Worm (Caenorhabditis elegans) whole organism, young adult: ENCODE results near the gene K11D12.13.

Source experiments
- B0261.1 ChIP-seq: sonication (generic microtip); optimal IDR thresholded peaks from 2 replicates; lab custom pipeline; 2016; ENCODE audit warnings: mild to moderate bottlenecking, missing genetic modification characterization, moderate library complexity, missing compliant biosample characterization
- D2030.7 ChIP-seq: fragments of 200-800 bp; sonication (Bioruptor generic); IDR thresholded peaks from 2 replicates; pipeline ENCODE4 v1.3.6; 2022; ENCODE audit warnings: missing genetic modification reagents, missing genetic modification characterization, missing compliant biosample characterization
- F22D6.2 ChIP-seq: sonication (generic microtip); optimal IDR thresholded peaks from 2 replicates; lab custom pipeline; 2016; ENCODE audit warnings: mild to moderate bottlenecking, missing genetic modification characterization, missing compliant biosample characterization
- F33H1.4 ChIP-seq: fragments of 200-800 bp; sonication (Bioruptor generic); IDR thresholded peaks from 2 replicates; pipeline ENCODE4 v1.3.6; 2022; ENCODE audit warnings: missing genetic modification reagents, missing genetic modification characterization, missing compliant biosample characterization
- K11D2.4 ChIP-seq: fragments of 200-800 bp; sonication (Bioruptor generic); IDR thresholded peaks from 2 replicates; pipeline ENCODE4 v1.3.6; 2022; ENCODE audit warnings: missing genetic modification reagents, missing genetic modification characterization, missing compliant biosample characterization
- K12H6.12 ChIP-seq: fragments of 200-800 bp; sonication (Bioruptor generic); optimal IDR thresholded peaks from 2 replicates; lab custom pipeline; 2018; ENCODE audit warnings: mild to moderate bottlenecking, missing genetic modification characterization, missing compliant biosample characterization
- T07F8.4 ChIP-seq: sonication (generic microtip); optimal IDR thresholded peaks from 2 replicates; lab custom pipeline; 2016; ENCODE audit warnings: mild to moderate bottlenecking, missing genetic modification characterization, moderate library complexity, missing compliant biosample characterization
- Y53G8AR.9 ChIP-seq: fragments of 200-800 bp; sonication (Bioruptor generic); conservative IDR thresholded peaks from 2 replicates; pipeline ENCODE4 v1.3.6; 2022; ENCODE audit warnings: missing genetic modification reagents, missing genetic modification characterization, missing compliant biosample characterization
- bed-2 ChIP-seq: fragments of 200-800 bp; sonication (Bioruptor generic); IDR thresholded peaks from 2 replicates; pipeline ENCODE4 v1.3.6; 2022; ENCODE audit warnings: missing genetic modification reagents, missing genetic modification characterization, missing compliant biosample characterization
- ccch-3 ChIP-seq: fragments of 200-800 bp; sonication (Bioruptor generic); optimal IDR thresholded peaks from 2 replicates; lab custom pipeline; 2018; ENCODE audit warnings: mild to moderate bottlenecking, missing genetic modification characterization, missing compliant biosample characterization
- cebp-1 ChIP-seq, 2 experiments: fragments of 200-800 bp in 1 of 2; sonication (Bioruptor generic) in 1 of 2; sonication (generic microtip) in 1 of 2; IDR thresholded peaks in 1 of 2; optimal IDR thresholded peaks in 1 of 2; 2 replicates each; pipeline versions ENCODE4 v1.3.6 to Lab custom; 2017 to 2022; ENCODE audit warnings: missing compliant biosample characterization in 2 of 2, missing genetic modification characterization in 2 of 2, mild to moderate bottlenecking in 1 of 2, missing genetic modification reagents in 1 of 2, moderate library complexity in 1 of 2
- ceh-100 ChIP-seq: fragments of 200-800 bp; sonication (Bioruptor generic); IDR thresholded peaks from 2 replicates; pipeline ENCODE4 v1.3.6; 2022; ENCODE audit warnings: missing genetic modification reagents, missing genetic modification characterization, missing compliant biosample characterization
- ceh-58 ChIP-seq: fragments of 200-800 bp; sonication (Bioruptor generic); IDR thresholded peaks from 2 replicates; pipeline ENCODE4 v1.3.6; 2022; ENCODE audit warnings: missing genetic modification characterization, missing compliant biosample characterization
- ceh-79 ChIP-seq: sonication (generic microtip); optimal IDR thresholded peaks from 2 replicates; lab custom pipeline; 2017; ENCODE audit warnings: mild to moderate bottlenecking, missing genetic modification characterization, missing compliant biosample characterization
- dox-1 ChIP-seq: fragments of 200-800 bp; sonication (Bioruptor generic); IDR thresholded peaks from 2 replicates; pipeline ENCODE4 v1.3.6; 2022; ENCODE audit warnings: missing genetic modification reagents, missing genetic modification characterization, missing compliant biosample characterization
- dpl-1 ChIP-seq: fragments of 150-350 bp; optimal IDR thresholded peaks from 2 replicates; lab custom pipeline; 2014; ENCODE audit warnings: missing biosample characterization, missing genetic modification reagents, missing genetic modification characterization
- egl-18 ChIP-seq: fragments of 200-800 bp; sonication (Bioruptor generic); IDR thresholded peaks from 2 replicates; pipeline ENCODE4 v1.3.6; 2022; ENCODE audit warnings: missing genetic modification reagents, missing genetic modification characterization, missing compliant biosample characterization
- egl-44 ChIP-seq: fragments of 200-800 bp; sonication (Bioruptor generic); IDR thresholded peaks from 2 replicates; pipeline ENCODE4 v1.3.6; 2022; ENCODE audit warnings: missing genetic modification reagents, missing genetic modification characterization, missing compliant biosample characterization
- egrh-3 ChIP-seq: fragments of 200-800 bp; sonication (Bioruptor generic); IDR thresholded peaks from 2 replicates; pipeline ENCODE4 v1.3.6; 2022; ENCODE audit warnings: missing genetic modification reagents, missing genetic modification characterization, missing compliant biosample characterization
- ekl-4 ChIP-seq: fragments of 200-800 bp; sonication (Bioruptor generic); IDR thresholded peaks from 2 replicates; pipeline ENCODE4 v1.3.6; 2022; ENCODE audit warnings: missing genetic modification reagents, missing genetic modification characterization, missing compliant biosample characterization
- gei-17 ChIP-seq: fragments of 200-800 bp; sonication (Bioruptor generic); optimal IDR thresholded peaks from 2 replicates; lab custom pipeline; 2018; ENCODE audit warnings: mild to moderate bottlenecking, missing genetic modification characterization, missing compliant biosample characterization
- hlh-12 ChIP-seq: sonication (generic microtip); optimal IDR thresholded peaks from 2 replicates; lab custom pipeline; 2016; ENCODE audit warnings: missing genetic modification characterization, missing compliant biosample characterization
- hlh-26 ChIP-seq: fragments of 200-800 bp; sonication (Bioruptor generic); conservative IDR thresholded peaks from 2 replicates; pipeline ENCODE4 v1.3.6; 2022; ENCODE audit warnings: missing genetic modification reagents, missing genetic modification characterization, missing compliant biosample characterization
- hmg-20 ChIP-seq: fragments of 200-800 bp; sonication (Bioruptor generic); IDR thresholded peaks from 2 replicates; pipeline ENCODE4 v1.3.6; 2022; ENCODE audit warnings: missing genetic modification reagents, missing genetic modification characterization, missing compliant biosample characterization
- lir-1 ChIP-seq: fragments of 200-800 bp; sonication (Bioruptor generic); conservative IDR thresholded peaks from 2 replicates; pipeline ENCODE4 v1.3.6; 2022; ENCODE audit warnings: missing genetic modification reagents, missing genetic modification characterization, missing compliant biosample characterization
- lsl-1 ChIP-seq: fragments of 200-800 bp; sonication (Bioruptor generic); optimal IDR thresholded peaks from 2 replicates; lab custom pipeline; 2018; ENCODE audit warnings: mild to moderate bottlenecking, missing genetic modification characterization, moderate library complexity, missing compliant biosample characterization
- madf-3 ChIP-seq: fragments of 200-800 bp; sonication (Bioruptor generic); IDR thresholded peaks from 2 replicates; pipeline ENCODE4 v1.3.6; 2022; ENCODE audit warnings: missing genetic modification reagents, missing genetic modification characterization, missing compliant biosample characterization
- madf-6 ChIP-seq: fragments of 200-800 bp; sonication (Bioruptor generic); IDR thresholded peaks from 2 replicates; pipeline ENCODE4 v1.3.6; 2022; ENCODE audit warnings: missing genetic modification reagents, missing genetic modification characterization, missing compliant biosample characterization
- madf-8 ChIP-seq: fragments of 200-800 bp; sonication (Bioruptor generic); conservative IDR thresholded peaks from 2 replicates; pipeline ENCODE4 v1.3.6; 2022; ENCODE audit warnings: missing genetic modification reagents, missing genetic modification characterization, missing compliant biosample characterization
- mcd-1 ChIP-seq: fragments of 200-800 bp; sonication (Bioruptor generic); IDR thresholded peaks from 2 replicates; pipeline ENCODE4 v1.3.6; 2022; ENCODE audit warnings: missing genetic modification reagents, missing genetic modification characterization, missing compliant biosample characterization
- mel-28 ChIP-seq: sonication (generic microtip); optimal IDR thresholded peaks from 2 replicates; lab custom pipeline; 2016; ENCODE audit warnings: borderline replicate concordance, mild to moderate bottlenecking, missing genetic modification characterization, missing compliant biosample characterization
- mes-4 ChIP-seq: sonication (generic microtip); optimal IDR thresholded peaks from 2 replicates; lab custom pipeline; 2016; ENCODE audit warnings: missing genotype, missing genetic modification characterization, missing compliant biosample characterization
- rcor-1 ChIP-seq: fragments of 200-800 bp; sonication (Bioruptor generic); IDR thresholded peaks from 2 replicates; pipeline ENCODE4 v1.3.6; 2022; ENCODE audit warnings: missing genetic modification reagents, missing genetic modification characterization, missing compliant biosample characterization
- sea-2 ChIP-seq: fragments of 200-800 bp; sonication (Bioruptor generic); IDR thresholded peaks from 2 replicates; pipeline ENCODE4 v1.3.6; 2022; ENCODE audit warnings: missing genetic modification characterization, missing compliant biosample characterization
- somi-1 ChIP-seq: fragments of 200-800 bp; sonication (Bioruptor generic); optimal IDR thresholded peaks from 2 replicates; lab custom pipeline; 2018; ENCODE audit warnings: mild to moderate bottlenecking, missing genetic modification characterization, missing compliant biosample characterization
- tbx-9 ChIP-seq: sonication (generic microtip); optimal IDR thresholded peaks from 2 replicates; lab custom pipeline; 2016; ENCODE audit warnings: borderline replicate concordance, missing genetic modification characterization, inconsistent platforms, missing compliant biosample characterization
- xnd-1 ChIP-seq: sonication (generic microtip); optimal IDR thresholded peaks from 2 replicates; lab custom pipeline; 2016; ENCODE audit warnings: missing genotype, missing genetic modification reagents, missing genetic modification characterization, missing compliant biosample characterization
- ztf-18 ChIP-seq: sonication (generic microtip); optimal IDR thresholded peaks from 2 replicates; lab custom pipeline; 2016; ENCODE audit warnings: missing genotype, mild to moderate bottlenecking, missing genetic modification characterization, missing compliant biosample characterization
- ztf-25 ChIP-seq: fragments of 200-800 bp; sonication (Bioruptor generic); IDR thresholded peaks from 2 replicates; pipeline ENCODE4 v1.3.6; 2022; ENCODE audit warnings: missing genetic modification reagents, missing genetic modification characterization, missing compliant biosample characterization
- ztf-28 ChIP-seq: fragments of 200-800 bp; sonication (Bioruptor generic); IDR thresholded peaks from 2 replicates; pipeline ENCODE4 v1.3.6; 2022; ENCODE audit warnings: missing genetic modification reagents, missing genetic modification characterization, missing compliant biosample characterization

K11D12.13 gene

DNA sequence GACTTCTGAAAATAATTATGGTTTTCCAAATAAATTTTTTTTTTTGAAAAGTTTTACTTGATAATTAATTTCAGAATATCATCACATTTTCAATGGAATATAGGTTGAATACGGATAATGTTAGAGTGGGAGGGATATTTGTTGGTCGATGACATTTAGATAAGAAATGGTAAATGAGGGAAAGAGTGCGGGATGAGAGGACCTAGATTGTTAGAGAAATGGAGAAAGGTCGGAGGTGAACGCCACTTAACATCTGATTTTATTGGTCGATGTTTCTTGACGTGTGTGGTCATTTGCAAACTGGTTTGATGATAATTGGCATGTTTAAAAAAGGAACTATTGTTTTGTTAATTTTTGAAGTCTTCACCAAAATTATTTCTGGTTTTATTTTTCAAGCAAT, 5.2 kb downstream of the K11D12.13 start:
- no peak for TF ChIP-seq hlh-12 (tag; lab: Kevin White, UChicago)
- no peak for TF ChIP-seq bed-2 (GFP tag; lab: Robert Waterston, UW)
- TF ChIP-seq ztf-18 (tag; lab: Kevin White, UChicago), result no peak
- TF ChIP-seq K12H6.12, result no peak
- TF ChIP-seq ceh-79 (tag; lab: Kevin White, UChicago), result no peak
- no peak for TF ChIP-seq hlh-26 (GFP tag; lab: Robert Waterston, UW)
- TF ChIP-seq ceh-58 (GFP tag; lab: Robert Waterston, UW), result no peak
- TF ChIP-seq F33H1.4 (GFP tag; lab: Robert Waterston, UW), result no peak
- no peak for TF ChIP-seq sea-2 (GFP tag; lab: Robert Waterston, UW)
- TF ChIP-seq mel-28 (tag; lab: Kevin White, UChicago), result no peak
- no peak for TF ChIP-seq ztf-28 (GFP tag; lab: Robert Waterston, UW)
- TF ChIP-seq gei-17 (GFP tag; lab: Kevin White, UChicago), result no peak

DNA sequence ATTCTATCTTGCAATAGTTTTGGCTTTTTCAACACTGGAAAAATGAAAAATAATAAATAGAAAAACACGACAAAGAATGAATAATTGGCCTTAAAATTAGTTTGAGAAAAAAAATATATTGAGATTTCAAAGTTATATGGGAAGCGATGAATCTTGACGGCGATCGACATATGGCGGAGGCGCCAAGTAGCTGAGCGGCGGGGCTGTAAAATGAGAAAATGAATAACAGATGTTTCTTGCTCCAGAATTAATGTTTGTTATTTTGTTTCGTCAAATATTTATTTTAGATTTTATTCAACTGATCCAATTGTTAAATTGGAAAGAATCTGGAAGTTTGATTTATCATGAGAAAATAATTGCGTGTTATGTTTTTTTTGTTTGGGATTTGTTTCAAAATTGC, 6.4 kb downstream of the K11D12.13 start, which contains the start of gene K11D12.11:
Gene K11D12.11 (minus strand): TSS at position 42 of the 400 bp plus-strand sequence.
- TF ChIP-seq rcor-1 (GFP tag; lab: Robert Waterston, UW), result no peak
- TF ChIP-seq, all 124 proteins: peak for 0

DNA sequence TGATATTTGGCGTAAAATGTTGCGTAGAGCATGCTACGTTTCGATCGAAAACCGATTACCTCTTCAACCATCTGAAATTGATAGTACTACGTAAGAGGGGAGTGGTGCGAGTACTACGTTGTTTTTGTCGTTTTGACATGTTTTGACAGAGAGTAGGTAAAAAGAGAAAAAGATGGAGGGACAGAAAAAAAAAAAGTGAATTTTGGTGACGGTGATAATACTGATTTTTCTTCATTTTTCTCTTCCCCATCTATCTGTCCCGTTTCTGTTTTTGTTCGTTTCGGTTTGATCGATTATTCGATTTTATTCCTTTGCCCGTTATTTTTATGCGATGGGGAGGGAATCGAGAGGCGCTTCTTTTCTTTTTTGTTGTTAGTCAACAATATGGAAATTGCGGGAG, 7.7 kb downstream of the K11D12.13 start, which contains the start of gene K11D12.8:
Gene K11D12.8 (minus strand): TSS at position 77 of the 400 bp plus-strand sequence.
- TF ChIP-seq ccch-3 (GFP tag; lab: Kevin White, UChicago), result no peak
- no peak for TF ChIP-seq T07F8.4 (tag; lab: Kevin White, UChicago)
- TF ChIP-seq, all 124 proteins: peak for 0

DNA sequence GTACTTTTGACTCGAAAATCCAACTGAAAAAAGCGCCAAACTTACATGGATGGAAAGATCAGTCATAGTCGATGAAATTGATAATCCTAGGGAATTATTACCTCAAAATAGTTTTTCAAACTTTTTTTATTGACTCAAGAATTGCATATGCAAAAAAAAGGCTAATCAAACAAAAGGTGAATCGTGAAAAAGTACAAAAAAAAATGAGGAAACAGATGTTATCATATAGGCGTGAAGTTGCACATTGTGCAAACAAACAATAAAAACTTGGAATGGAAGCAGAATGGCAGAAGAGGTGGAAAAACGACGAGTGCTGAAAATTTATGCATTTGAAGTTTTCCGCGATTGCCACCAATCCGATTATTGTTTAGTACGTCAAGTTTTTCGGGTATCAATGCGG, 12.9 kb downstream of the K11D12.13 start, which contains the start of gene exc-14:
Gene exc-14 (minus strand): TSS at position 101 of the 400 bp plus-strand sequence.
- TF ChIP-seq mes-4, result no peak

DNA sequence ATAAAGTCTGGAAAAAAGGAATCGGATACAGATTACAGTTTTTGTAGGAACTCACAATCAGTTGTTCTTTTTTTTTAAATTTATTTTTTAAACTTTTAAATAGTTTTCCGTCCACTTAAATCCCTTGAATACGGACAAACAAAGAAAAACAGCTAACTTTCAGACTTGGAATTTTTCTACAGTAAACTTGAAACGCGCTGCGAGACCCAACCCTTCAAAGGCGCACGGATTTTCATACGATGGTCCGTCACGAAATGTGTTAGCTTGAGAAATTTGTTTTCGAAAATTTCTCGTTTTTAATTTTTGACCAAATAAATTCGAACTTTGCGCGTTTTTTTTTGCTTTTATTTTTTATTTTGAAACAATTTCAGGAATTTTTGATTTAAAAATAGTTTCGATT, 13.4 kb downstream of the K11D12.13 start:
- TF ChIP-seq lsl-1 (GFP tag; lab: Kevin White, UChicago) (peak; percentile 42), xnd-1 (peak; percentile 58), dpl-1 (GFP tag; lab: Kevin White, UChicago) (no peak), rcor-1 (GFP tag; lab: Robert Waterston, UW) (no peak), F33H1.4 (GFP tag; lab: Robert Waterston, UW) (peak; percentile 60), F22D6.2 (tag; lab: Kevin White, UChicago) (no peak), cebp-1 (GFP tag; IDR thresholded peaks at IDR 0.05; lab: Robert Waterston, UW) (no peak), cebp-1 (tag; optimal IDR thresholded peaks at IDR 0.05; lab: Kevin White, UChicago) (no peak), somi-1 (GFP tag; lab: Kevin White, UChicago) (no peak), madf-8 (GFP tag; lab: Robert Waterston, UW) (peak; percentile 68), dox-1 (GFP tag; lab: Robert Waterston, UW) (no peak), tbx-9 (tag; lab: Kevin White, UChicago) (no peak), B0261.1 (tag; lab: Kevin White, UChicago) (no peak), madf-3 (GFP tag; lab: Robert Waterston, UW) (no peak), madf-6 (GFP tag; lab: Robert Waterston, UW) (no peak)

DNA sequence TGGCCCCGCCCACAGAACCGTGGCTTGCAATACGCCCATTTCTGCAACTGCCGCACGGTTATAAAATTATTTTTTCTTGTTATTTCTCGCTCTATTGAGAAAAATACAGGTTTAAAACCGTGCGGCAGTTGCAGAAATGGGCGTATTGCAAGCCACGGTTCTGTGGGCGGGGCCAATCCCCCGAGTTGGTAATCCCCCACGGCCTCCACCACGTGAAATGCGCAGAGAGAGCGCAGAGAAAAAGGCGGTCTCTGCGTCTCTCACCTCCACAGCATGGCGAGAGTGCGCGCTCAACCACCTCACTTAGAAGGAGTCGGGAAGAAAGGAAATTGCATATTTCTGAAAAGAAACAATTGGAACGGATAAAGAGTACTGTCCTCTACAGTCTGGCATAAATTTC, 14.0 kb downstream of the K11D12.13 start:
- TF ChIP-seq egl-44, result peak; percentile 51; the same call in 1 of the 2 replicates
- peak; percentile 78 for TF ChIP-seq D2030.7 (GFP tag; lab: Robert Waterston, UW)
- peak; percentile 81; the same call in 1 of the 2 replicates for TF ChIP-seq hmg-20 (GFP tag; lab: Robert Waterston, UW)
- TF ChIP-seq Y53G8AR.9 (GFP tag; lab: Robert Waterston, UW), result peak; percentile 77
- TF ChIP-seq K11D2.4 (GFP tag; lab: Robert Waterston, UW), result peak; percentile 92
- peak; percentile 93 for TF ChIP-seq ceh-100 (GFP tag; lab: Robert Waterston, UW)
- TF ChIP-seq egrh-3 (GFP tag; lab: Robert Waterston, UW), result peak; percentile 87
- TF ChIP-seq dox-1 (GFP tag; lab: Robert Waterston, UW), result peak; percentile 95
- peak; percentile 95 for TF ChIP-seq mcd-1 (GFP tag; lab: Robert Waterston, UW)
- peak; percentile 86 for TF ChIP-seq rcor-1 (GFP tag; lab: Robert Waterston, UW)
- peak; percentile 83 for TF ChIP-seq egl-18 (GFP tag; lab: Robert Waterston, UW)
- TF ChIP-seq lir-1 (GFP tag; lab: Robert Waterston, UW), result peak; percentile 41; the same call in 1 of the 2 replicates
- 0 out of 2 replicates have a peak, but pooled peaks have one; percentile 51 for TF ChIP-seq ztf-25
- peak; percentile 86 for TF ChIP-seq ekl-4
